Worm (Caenorhabditis elegans): Measurements from ENCODE around the gene pmpl-1.

DNA sequence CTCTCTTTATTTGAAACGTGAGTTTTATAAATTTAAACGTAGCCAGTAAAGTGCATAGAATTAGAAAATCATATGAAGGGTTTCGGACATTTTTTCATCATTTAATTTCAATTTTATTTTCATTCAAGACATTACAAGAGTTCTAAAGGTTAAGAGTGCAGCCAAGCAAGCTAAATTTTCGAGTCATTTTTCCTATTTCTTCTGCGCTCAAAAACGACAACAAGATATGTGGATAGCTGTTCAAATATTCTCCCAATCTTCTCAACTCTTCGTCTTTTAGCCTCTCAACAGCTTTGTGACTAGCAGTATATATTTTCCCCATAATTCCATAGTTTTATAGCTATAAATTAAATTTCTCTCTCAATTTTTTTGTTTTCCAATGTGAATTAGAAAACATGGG lies 4.2 kb upstream of the pmpl-1 start:
- TF ChIP-seq rnt-1 (tag; optimal IDR thresholded peaks at IDR 0.05) (no peak), ceh-82 (tag; optimal IDR thresholded peaks at IDR 0.05) (no peak), fos-1 (tag; optimal IDR thresholded peaks at IDR 0.05) (no peak), lin-13 (GFP tag; optimal IDR thresholded peaks at IDR 0.05) (no peak), mdl-1 (tag; optimal IDR thresholded peaks at IDR 0.05) (no peak), nhr-84 (tag; optimal IDR thresholded peaks at IDR 0.05) (no peak), ama-1 (optimal IDR thresholded peaks at IDR 0.05) (no peak), skn-1 (tag; optimal IDR thresholded peaks at IDR 0.05) (no peak), nhr-11 (tag; optimal IDR thresholded peaks at IDR 0.05) (no peak), Y116A8C.19 (tag; optimal IDR thresholded peaks at IDR 0.05; ENCODE audit: borderline replicate concordance) (no peak), aly-2 (tag; optimal IDR thresholded peaks at IDR 0.05) (no peak), blmp-1 (tag; optimal IDR thresholded peaks at IDR 0.05) (no peak)
